Fruit fly (Drosophila melanogaster): ENCODE measurements around the gene CG42798.

CG42798 gene

DNA sequence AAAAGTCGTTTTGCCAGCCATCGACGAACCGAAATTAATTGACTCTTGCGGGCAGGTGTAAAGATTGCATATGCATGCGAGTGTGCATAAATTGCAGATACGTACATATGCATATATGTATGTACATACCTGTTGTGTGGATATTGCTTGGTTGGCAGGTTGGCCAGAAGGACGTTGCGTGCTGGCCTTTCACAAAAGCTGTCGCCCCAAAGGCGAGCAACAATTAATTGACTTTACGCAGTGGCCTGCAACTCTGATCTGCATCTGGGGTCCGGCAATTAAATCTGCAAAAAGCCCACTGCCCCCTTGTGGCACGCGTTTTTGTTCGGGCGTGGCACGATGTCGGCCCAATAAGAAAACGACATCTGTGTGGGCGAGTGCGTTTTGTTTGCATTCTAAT is 26.6 kb downstream of the CG42798 start:
- TF ChIP-seq CG32264 (GFP tag; optimal IDR thresholded peaks at IDR 0.05): no peak
- no peak for TF ChIP-seq Abd-B (GFP tag; optimal IDR thresholded peaks at IDR 0.05)
- no peak for TF ChIP-seq HLH106 (tag; optimal IDR thresholded peaks at IDR 0.05)
- no peak for TF ChIP-seq CrebA (GFP tag; optimal IDR thresholded peaks at IDR 0.05; ENCODE audit: borderline replicate concordance)
- TF ChIP-seq psq (GFP tag; optimal IDR thresholded peaks at IDR 0.05): no peak
- no peak for TF ChIP-seq Hr78 (GFP tag; optimal IDR thresholded peaks at IDR 0.05)
- TF ChIP-seq jim (GFP tag; optimal IDR thresholded peaks at IDR 0.05): no peak
- TF ChIP-seq Mio (GFP tag; optimal IDR thresholded peaks at IDR 0.05): no peak
- no peak for TF ChIP-seq OdsH (GFP tag; optimal IDR thresholded peaks at IDR 0.05)
- TF ChIP-seq Hr83 (GFP tag; optimal IDR thresholded peaks at IDR 0.05; ENCODE audit: poor library complexity, severe bottlenecking): no peak
- TF ChIP-seq tai (GFP tag; optimal IDR thresholded peaks at IDR 0.05): no peak
- no peak for TF ChIP-seq foxo (GFP tag; optimal IDR thresholded peaks at IDR 0.05)
- TF ChIP-seq Rel (GFP tag; optimal IDR thresholded peaks at IDR 0.05): no peak
- TF ChIP-seq Rel (tag; optimal IDR thresholded peaks at IDR 0.05): no peak
- TF ChIP-seq GATAd (GFP tag; optimal IDR thresholded peaks at IDR 0.05): no peak
- TF ChIP-seq CG9705 (GFP tag; optimal IDR thresholded peaks at IDR 0.05): no peak
- no peak for TF ChIP-seq pan (optimal IDR thresholded peaks at IDR 0.05)

DNA sequence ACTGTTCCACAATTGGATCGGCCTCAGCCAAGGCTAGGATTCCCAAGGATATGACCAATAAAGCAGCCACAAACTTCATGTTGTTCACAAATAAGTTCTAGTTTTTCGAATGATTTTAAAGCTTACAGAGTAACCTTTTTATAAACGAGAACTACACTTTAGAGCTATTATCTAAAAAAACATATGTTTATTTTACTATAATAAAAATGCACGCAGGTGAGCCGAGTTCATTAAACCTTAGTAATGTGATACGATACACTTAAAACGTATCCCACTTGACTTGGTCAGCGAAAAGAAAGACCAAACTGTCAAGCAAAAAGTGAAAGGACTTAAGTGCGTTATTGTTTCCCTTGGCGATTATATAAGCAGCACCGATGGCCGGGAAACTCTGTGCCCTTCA is 27.9 kb downstream of the CG42798 start, which contains the start of gene CG44090:
TSS of gene CG44090 (minus strand) at position 101 of the 400 bp plus-strand sequence.
- TF ChIP-seq Rel (GFP tag; optimal IDR thresholded peaks at IDR 0.05) (no peak), Rel (tag; optimal IDR thresholded peaks at IDR 0.05) (no peak), CG32264 (GFP tag; optimal IDR thresholded peaks at IDR 0.05) (no peak), lola (GFP tag; optimal IDR thresholded peaks at IDR 0.05) (no peak), sv (GFP tag; optimal IDR thresholded peaks at IDR 0.05) (no peak), HLH106 (tag; optimal IDR thresholded peaks at IDR 0.05) (no peak), jim (GFP tag; optimal IDR thresholded peaks at IDR 0.05) (no peak), br (GFP tag; optimal IDR thresholded peaks at IDR 0.05) (no peak), Vsx2 (GFP tag; optimal IDR thresholded peaks at IDR 0.05; ENCODE audit: partially characterized antibody) (no peak), Hr83 (GFP tag; optimal IDR thresholded peaks at IDR 0.05; ENCODE audit: poor library complexity, severe bottlenecking) (no peak), dl (GFP tag; optimal IDR thresholded peaks at IDR 0.05; ENCODE audit: insufficient read depth in 1 of 2, partially characterized antibody in 2 of 2) (no peak), OdsH (GFP tag; optimal IDR thresholded peaks at IDR 0.05) (no peak), Hnf4 (GFP tag; optimal IDR thresholded peaks at IDR 0.05) (no peak), Sp1 (GFP tag; optimal IDR thresholded peaks at IDR 0.05) (no peak)

DNA sequence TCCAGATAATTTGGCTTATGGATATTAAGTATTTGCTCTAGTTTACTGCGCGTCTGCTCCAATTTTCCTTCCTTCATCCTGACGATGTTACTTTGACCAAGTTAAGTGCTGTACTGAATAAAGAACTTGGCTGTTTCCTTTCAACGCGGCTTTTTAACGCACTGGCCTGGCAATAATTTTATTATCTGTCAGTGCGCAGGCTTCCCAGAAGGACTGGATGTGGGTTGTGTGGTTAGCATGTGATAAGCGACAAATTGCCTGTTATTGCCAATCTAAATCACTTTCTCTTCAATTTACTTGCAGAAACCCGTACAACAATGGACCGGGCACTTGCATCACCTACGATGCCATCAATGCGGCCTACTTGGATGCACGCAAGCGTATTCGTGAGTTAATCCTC is 34.1 kb downstream of the CG42798 start, which contains the start of gene CG14331:
TSS of gene CG14331 (minus strand) at position 101 of the 400 bp plus-strand sequence.
- TF ChIP-seq Dif (GFP tag; optimal IDR thresholded peaks at IDR 0.05; ENCODE audit: partially characterized antibody): no peak
- TF ChIP-seq HLH106 (tag; optimal IDR thresholded peaks at IDR 0.05): no peak
- TF ChIP-seq jim (GFP tag; optimal IDR thresholded peaks at IDR 0.05): no peak
- no peak for TF ChIP-seq Hr78 (GFP tag; optimal IDR thresholded peaks at IDR 0.05)
- TF ChIP-seq tai (GFP tag; optimal IDR thresholded peaks at IDR 0.05): no peak
- no peak for TF ChIP-seq GATAd (GFP tag; optimal IDR thresholded peaks at IDR 0.05)
- no peak for TF ChIP-seq foxo (GFP tag; optimal IDR thresholded peaks at IDR 0.05)

DNA sequence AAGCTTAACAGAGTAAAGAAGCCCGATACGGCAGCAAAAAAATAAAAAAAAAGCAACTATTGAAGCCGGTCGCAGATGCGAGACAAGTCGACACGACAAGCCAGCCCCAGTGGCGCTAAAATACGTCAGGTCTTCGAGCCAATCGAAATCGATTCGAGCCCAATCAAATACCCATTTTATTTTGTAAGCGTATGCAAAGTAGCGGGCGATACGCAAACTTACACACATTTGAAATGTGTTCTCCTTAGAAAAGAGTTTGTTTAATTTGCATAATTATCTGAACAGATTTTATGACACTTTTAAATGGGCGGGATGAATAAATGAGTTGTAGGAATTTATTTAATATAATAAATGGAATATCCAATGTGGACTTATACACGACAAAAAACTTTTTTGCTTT is 41.1 kb downstream of the CG42798 start:
- no peak for TF ChIP-seq sage (GFP tag; optimal IDR thresholded peaks at IDR 0.05)
- TF ChIP-seq usp (GFP tag; optimal IDR thresholded peaks at IDR 0.05): no peak
- no peak for TF ChIP-seq tai (GFP tag; optimal IDR thresholded peaks at IDR 0.05)
- no peak for TF ChIP-seq Hr83 (GFP tag; optimal IDR thresholded peaks at IDR 0.05; ENCODE audit: poor library complexity, severe bottlenecking)
- TF ChIP-seq psq (GFP tag; optimal IDR thresholded peaks at IDR 0.05): no peak
- no peak for TF ChIP-seq Hr78 (GFP tag; optimal IDR thresholded peaks at IDR 0.05)
- no peak for TF ChIP-seq br (GFP tag; optimal IDR thresholded peaks at IDR 0.05)

DNA sequence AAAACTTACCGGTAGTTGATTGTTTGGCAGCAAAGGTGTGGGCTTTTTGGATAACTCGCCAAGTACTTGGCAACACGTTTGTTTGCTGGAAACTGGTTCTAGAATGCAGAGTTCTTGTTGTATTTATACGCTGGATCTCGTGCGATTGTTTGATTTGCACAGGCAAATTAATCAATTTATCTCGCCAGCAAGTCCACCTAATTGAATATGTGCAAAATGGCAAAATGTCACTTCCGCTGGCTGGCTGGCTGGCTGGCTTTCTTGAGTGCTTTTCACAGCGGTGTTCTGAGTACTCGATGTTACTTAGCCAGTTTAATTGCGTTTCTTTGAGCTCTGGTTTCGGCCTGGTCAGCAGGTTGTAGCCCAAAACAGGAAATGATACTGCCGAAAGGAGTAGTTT is 42.3 kb downstream of the CG42798 start, which contains the start of gene Eh:
TSS of gene Eh (minus strand) at position 101 of the 400 bp plus-strand sequence.
- no peak for TF ChIP-seq sv (GFP tag; optimal IDR thresholded peaks at IDR 0.05)
- no peak for TF ChIP-seq HLH106 (tag; optimal IDR thresholded peaks at IDR 0.05)
- TF ChIP-seq Hnf4 (GFP tag; optimal IDR thresholded peaks at IDR 0.05): no peak
- no peak for TF ChIP-seq jim (GFP tag; optimal IDR thresholded peaks at IDR 0.05)
- no peak for TF ChIP-seq OdsH (GFP tag; optimal IDR thresholded peaks at IDR 0.05)
- TF ChIP-seq Mio (GFP tag; optimal IDR thresholded peaks at IDR 0.05): no peak
- no peak for TF ChIP-seq pan (optimal IDR thresholded peaks at IDR 0.05)
- no peak for TF ChIP-seq Jra (GFP tag; optimal IDR thresholded peaks at IDR 0.05)
- no peak for TF ChIP-seq usp (GFP tag; optimal IDR thresholded peaks at IDR 0.05)
- TF ChIP-seq dl (GFP tag; optimal IDR thresholded peaks at IDR 0.05; ENCODE audit: insufficient read depth in 1 of 2, partially characterized antibody in 2 of 2): no peak

Data from whole organism, wandering third instar larva.